Fruit fly (Drosophila melanogaster): Measurements from ENCODE around the gene CG34426.
A peak's percentile ranks its signal among the peaks of the same experiment; 100 is the strongest.

- no peak for TF ChIP-seq CG13894 (tag; optimal IDR thresholded peaks at IDR 0.05)
- TF ChIP-seq ATbp (GFP tag; optimal IDR thresholded peaks at IDR 0.05) = peak; percentile 0
- no peak for TF ChIP-seq Hr39 (optimal IDR thresholded peaks at IDR 0.05)
- TF ChIP-seq CG8478 (optimal IDR thresholded peaks at IDR 0.05) = no peak
- TF ChIP-seq Dek (tag; optimal IDR thresholded peaks at IDR 0.05) = no peak
- no peak for TF ChIP-seq fru (optimal IDR thresholded peaks at IDR 0.05)
- no peak for TF ChIP-seq salm (tag; optimal IDR thresholded peaks at IDR 0.05)
- TF ChIP-seq ewg (GFP tag; optimal IDR thresholded peaks at IDR 0.05) = no peak
- no peak for TF ChIP-seq CG11085 (GFP tag; IDR thresholded peaks at IDR 0.05)
- no peak for TF ChIP-seq CG12744 (GFP tag; optimal IDR thresholded peaks at IDR 0.05)
- TF ChIP-seq tna (GFP tag; IDR thresholded peaks at IDR 0.05; ENCODE audit: partially characterized antibody) = no peak
These were observed 27.9 kb downstream of the CG34426 start for dm6 chr3L:8830017-8830702.

Data from whole organism, embryonic.